Fruit fly (Drosophila melanogaster): ENCODE results near the gene Fnta.

dm6 chr2L:4823797-4824196, 6.7 kb downstream of the Fnta start:
- TF ChIP-seq Pif1B (GFP tag; optimal IDR thresholded peaks at IDR 0.05) (no peak), D1 (tag; optimal IDR thresholded peaks at IDR 0.05) (no peak), CG8159 (tag; optimal IDR thresholded peaks at IDR 0.05) (no peak)
